Fruit fly (Drosophila melanogaster) whole organism: ENCODE results near the gene Cyp12a5.

Source experiments
- CG8478 ChIP-seq: fragments of >200 bp; optimal IDR thresholded peaks from 2 replicates; lab custom pipeline; 2018; ENCODE audit warnings: inconsistent platforms
- psq ChIP-seq: fragments of >200 bp; optimal IDR thresholded peaks from 2 replicates; lab custom pipeline; 2017

dm6 chr3R:19150856-19151651 is 18.6 kb downstream of the Cyp12a5 start:
- TF ChIP-seq psq (lab: Kevin White, UChicago) = no peak
- no peak for TF ChIP-seq CG8478 (lab: Kevin White, UChicago)
